Fruit fly (Drosophila melanogaster) whole organism, larva: ENCODE results near the gene msk.

ENCODE experiments used
- noc ChIP-seq: fragments of 200-800 bp; sonication (Bioruptor generic); optimal IDR thresholded peaks from 3 replicates; lab custom pipeline; 2019; ENCODE audit warnings: missing biosample characterization, mild to moderate bottlenecking, missing genetic modification characterization, moderate library complexity

Gene msk

dm6 chr3L:8093553-8093952, 22.4 kb upstream of the msk start:
- TF ChIP-seq noc (tag; lab: Kevin White, UChicago) = peak; percentile 62

dm6 chr3L:8094652-8095129, 21.3 kb upstream of the msk start:
- peak; percentile 73 for TF ChIP-seq noc (tag; lab: Kevin White, UChicago)

dm6 chr3L:8096106-8096558, 19.8 kb upstream of the msk start:
- TF ChIP-seq noc (tag; lab: Kevin White, UChicago) = peak; percentile 99

- no peak for TF ChIP-seq noc (tag; lab: Kevin White, UChicago)
These were observed 18.9 kb upstream of the msk start for dm6 chr3L:8097101-8097500.

dm6 chr3L:8108201-8108600, 7.8 kb upstream of the msk start:
- no peak for TF ChIP-seq noc (tag; lab: Kevin White, UChicago)

dm6 chr3L:8108886-8109285, 7.1 kb upstream of the msk start, which contains the start of gene fan:
fan (plus strand) TSS chr3L:8109132.
- TF ChIP-seq noc (tag; lab: Kevin White, UChicago) = no peak

- TF ChIP-seq noc (tag; lab: Kevin White, UChicago) = no peak
These were observed 5.8 kb upstream of the msk start, which contains the start of gene Nulp1 for dm6 chr3L:8110171-8110570. Nulp1 (plus strand) TSS chr3L:8110368.

- no peak for TF ChIP-seq noc (tag; lab: Kevin White, UChicago)
These were observed 830 bp downstream of the msk start for dm6 chr3L:8116809-8117208.

- no peak for TF ChIP-seq noc (tag; lab: Kevin White, UChicago)
These were observed 5.6 kb downstream of the msk start, which contains the start of gene ldbr for dm6 chr3L:8121590-8121989. ldbr (plus strand) TSS chr3L:8121827.

dm6 chr3L:8124481-8125359, 8.7 kb downstream of the msk start, which contains the start of the genes CG7550 and mRpL36:
CG7550 (minus strand) TSS chr3L:8124531.
mRpL36 (minus strand) TSS chr3L:8125132.
- no peak for TF ChIP-seq noc (tag; lab: Kevin White, UChicago)

- TF ChIP-seq noc (tag; lab: Kevin White, UChicago) = peak; percentile 93
These were observed 11.8 kb downstream of the msk start, which contains the start of the genes Cds and Uba2 for dm6 chr3L:8127712-8128210. Cds (plus strand) TSS chr3L:8127762. Uba2 (minus strand) TSS chr3L:8127818.

dm6 chr3L:8128396-8129050, 12.5 kb downstream of the msk start:
- TF ChIP-seq noc (tag; lab: Kevin White, UChicago) = peak; percentile 60

dm6 chr3L:8137448-8137906, 21.5 kb downstream of the msk start, which contains the start of the genes Setx and mus301:
Setx (minus strand) TSS chr3L:8137498.
mus301 (plus strand) TSS chr3L:8137808.
- TF ChIP-seq noc (tag; lab: Kevin White, UChicago) = no peak

- no peak for TF ChIP-seq noc (tag; lab: Kevin White, UChicago)
These were observed 34.3 kb downstream of the msk start for dm6 chr3L:8150284-8150683.

- no peak for TF ChIP-seq noc (tag; lab: Kevin White, UChicago)
These were observed 34.8 kb downstream of the msk start for dm6 chr3L:8150812-8151211.
